Fruit fly (Drosophila melanogaster): ENCODE measurements around the gene pad.

- TF ChIP-seq CG8478 (optimal IDR thresholded peaks at IDR 0.05) (no peak), CTCF (optimal IDR thresholded peaks at IDR 0.05) (no peak)
Measured at dm6 chr3R:16387039-16387438, 44.9 kb downstream of the pad start.
